Worm (Caenorhabditis elegans) whole organism, L1 larva: ENCODE measurements around the gene rars-1.

ENCODE experiments used
- C04F5.9 ChIP-seq: sonication (generic microtip); optimal IDR thresholded peaks from 2 replicates; lab custom pipeline; 2016; ENCODE audit warnings: missing genetic modification characterization, missing compliant biosample characterization
- C34B4.2 ChIP-seq: sonication (generic microtip); optimal IDR thresholded peaks from 2 replicates; lab custom pipeline; 2017; ENCODE audit warnings: mild to moderate bottlenecking, missing genetic modification characterization, missing compliant biosample characterization
- F16B12.6 ChIP-seq: fragments of 150-350 bp; optimal IDR thresholded peaks from 2 replicates; lab custom pipeline; 2014; ENCODE audit warnings: missing biosample characterization, missing genetic modification characterization
- Y116A8C.19 ChIP-seq: sonication (generic microtip); optimal IDR thresholded peaks from 2 replicates; lab custom pipeline; 2016; ENCODE audit warnings: missing compliant biosample characterization, missing genetic modification characterization, borderline replicate concordance
- ama-1 ChIP-seq: fragments of 150-350 bp; optimal IDR thresholded peaks from 2 replicates; lab custom pipeline; 2014
- blmp-1 ChIP-seq: fragments of 150-350 bp; optimal IDR thresholded peaks from 2 replicates; lab custom pipeline; 2014; ENCODE audit warnings: missing biosample characterization, missing genetic modification characterization
- ceh-63 ChIP-seq: fragments of 200-800 bp; sonication (Bioruptor generic); optimal IDR thresholded peaks from 2 replicates; lab custom pipeline; 2018; ENCODE audit warnings: mild to moderate bottlenecking, missing genetic modification characterization, missing compliant biosample characterization
- ceh-8 ChIP-seq: fragments of 200-800 bp; sonication (Bioruptor generic); optimal IDR thresholded peaks from 2 replicates; lab custom pipeline; 2018; ENCODE audit warnings: mild to moderate bottlenecking, missing genetic modification characterization, moderate library complexity, missing compliant biosample characterization
- dpl-1 ChIP-seq, 3 experiments: fragments of 150-350 bp in 2 of 3; sonication (generic microtip) in 1 of 3; optimal IDR thresholded peaks; 2 replicates each; lab custom pipeline; 2014 to 2017; ENCODE audit warnings: missing biosample characterization in 3 of 3, missing genetic modification characterization in 3 of 3, missing genetic modification reagents in 3 of 3
- efl-1 ChIP-seq, 4 experiments: fragments of 150-350 bp; optimal IDR thresholded peaks in 3 of 4; peaks in 1 of 4; 1 replicate in 1 of 4; 2 replicates in 3 of 4; lab custom pipeline; 2014; ENCODE audit warnings: missing biosample characterization in 2 of 4, missing genetic modification characterization in 2 of 4, missing genetic modification reagents in 2 of 4
- egl-13 ChIP-seq: sonication (generic microtip); optimal IDR thresholded peaks from 2 replicates; lab custom pipeline; 2016; ENCODE audit warnings: missing genotype, missing genetic modification reagents, missing genetic modification characterization, missing compliant biosample characterization
- egl-27 ChIP-seq, 2 experiments: fragments of 150-350 bp in 1 of 2; sonication (generic microtip); optimal IDR thresholded peaks; 3 replicates each; lab custom pipeline; 2017 to 2018; ENCODE audit warnings: missing biosample characterization in 2 of 2, missing genetic modification characterization in 2 of 2, missing genetic modification reagents in 2 of 2
- elt-3 ChIP-seq, 6 experiments: fragments of 150-350 bp in 1 of 6; sonication (generic microtip); optimal IDR thresholded peaks; 2 replicates each; lab custom pipeline; 2017 to 2018; ENCODE audit warnings: missing biosample characterization in 6 of 6, missing genetic modification characterization in 6 of 6, inconsistent platforms in 1 of 6
- ets-5 ChIP-seq: fragments of 200-800 bp; sonication (Bioruptor generic); IDR thresholded peaks from 2 replicates; pipeline ENCODE4 v1.3.6; 2022; ENCODE audit warnings: missing genetic modification characterization, missing compliant biosample characterization
- fkh-10 ChIP-seq: sonication (generic microtip); optimal IDR thresholded peaks from 2 replicates; lab custom pipeline; 2017; ENCODE audit warnings: missing biosample characterization, missing genetic modification reagents, missing genetic modification characterization
- fkh-4 ChIP-seq: sonication (generic microtip); optimal IDR thresholded peaks from 2 replicates; lab custom pipeline; 2016; ENCODE audit warnings: missing compliant biosample characterization, missing genetic modification characterization, borderline replicate concordance
- fkh-8 ChIP-seq: sonication (generic microtip); optimal IDR thresholded peaks from 2 replicates; lab custom pipeline; 2016; ENCODE audit warnings: mild to moderate bottlenecking, missing genetic modification characterization, missing compliant biosample characterization
- fos-1 ChIP-seq: fragments of 150-350 bp; optimal IDR thresholded peaks from 2 replicates; lab custom pipeline; 2014; ENCODE audit warnings: missing biosample characterization, missing genetic modification characterization
- hlh-4 ChIP-seq: sonication (generic microtip); optimal IDR thresholded peaks from 2 replicates; lab custom pipeline; 2016; ENCODE audit warnings: mild to moderate bottlenecking, missing genetic modification characterization, missing compliant biosample characterization
- hpl-2 ChIP-seq: fragments of 150-350 bp; optimal IDR thresholded peaks from 2 replicates; lab custom pipeline; 2014; ENCODE audit warnings: missing biosample characterization, missing genetic modification reagents, missing genetic modification characterization
- isw-1 ChIP-seq: fragments of 200-800 bp; sonication (Bioruptor generic); IDR thresholded peaks from 2 replicates; pipeline ENCODE4 v1.3.6; 2022; ENCODE audit warnings: missing genetic modification characterization, missing compliant biosample characterization
- jun-1 ChIP-seq: fragments of 150-350 bp; optimal IDR thresholded peaks from 2 replicates; lab custom pipeline; 2014; ENCODE audit warnings: missing biosample characterization, missing genetic modification reagents, missing genetic modification characterization
- lin-13 ChIP-seq: fragments of 150-350 bp; optimal IDR thresholded peaks from 2 replicates; lab custom pipeline; 2014; ENCODE audit warnings: missing biosample characterization, missing genetic modification reagents, missing genetic modification characterization
- lin-14 ChIP-seq: fragments of 200-800 bp; sonication (Bioruptor generic); optimal IDR thresholded peaks from 2 replicates; lab custom pipeline; 2018; ENCODE audit warnings: mild to moderate bottlenecking, missing genetic modification characterization, moderate library complexity, missing compliant biosample characterization
- lin-15B ChIP-seq: fragments of 150-350 bp; sonication (generic microtip); optimal IDR thresholded peaks from 3 replicates; lab custom pipeline; 2014; ENCODE audit warnings: missing biosample characterization, missing genetic modification characterization
- lin-35 ChIP-seq, 2 experiments: fragments of 150-350 bp; optimal IDR thresholded peaks; 2 replicates each; lab custom pipeline; 2014; ENCODE audit warnings: missing biosample characterization in 2 of 2, missing genetic modification characterization in 2 of 2, missing genetic modification reagents in 2 of 2
- mab-9 ChIP-seq: fragments of 200-800 bp; sonication (Bioruptor generic); IDR thresholded peaks from 2 replicates; pipeline ENCODE4 v1.3.6; 2022; ENCODE audit warnings: missing genetic modification reagents, missing genetic modification characterization, missing compliant biosample characterization
- mdl-1 ChIP-seq, 2 experiments: fragments of 150-350 bp; optimal IDR thresholded peaks; 2 replicates each; lab custom pipeline; 2014 to 2017; ENCODE audit warnings: missing biosample characterization in 2 of 2, missing genetic modification characterization in 2 of 2, inconsistent platforms in 1 of 2
- mep-1 ChIP-seq: fragments of 150-350 bp; optimal IDR thresholded peaks from 2 replicates; lab custom pipeline; 2014; ENCODE audit warnings: missing biosample characterization, missing genetic modification characterization
- nhr-19 ChIP-seq: fragments of 200-800 bp; sonication (Bioruptor generic); conservative IDR thresholded peaks from 2 replicates; pipeline ENCODE4 v1.3.6; 2022; ENCODE audit warnings: missing genetic modification characterization, missing compliant biosample characterization
- nhr-20 ChIP-seq: sonication (generic microtip); optimal IDR thresholded peaks from 2 replicates; lab custom pipeline; 2016; ENCODE audit warnings: mild to moderate bottlenecking, missing genetic modification characterization, missing compliant biosample characterization
- nhr-28 ChIP-seq: fragments of 150-350 bp; optimal IDR thresholded peaks from 2 replicates; lab custom pipeline; 2014; ENCODE audit warnings: missing biosample characterization, missing genetic modification characterization
- nhr-47 ChIP-seq: sonication (generic microtip); optimal IDR thresholded peaks from 2 replicates; lab custom pipeline; 2016; ENCODE audit warnings: mild to moderate bottlenecking, missing genetic modification characterization, moderate library complexity, missing compliant biosample characterization
- nhr-71 ChIP-seq: sonication (generic microtip); optimal IDR thresholded peaks from 2 replicates; lab custom pipeline; 2016; ENCODE audit warnings: mild to moderate bottlenecking, missing genetic modification characterization, moderate library complexity, missing compliant biosample characterization
- nhr-85 ChIP-seq: sonication (generic microtip); peaks from one replicate; lab custom pipeline; 2016; ENCODE audit warnings: missing genetic modification characterization, inconsistent platforms, missing compliant biosample characterization
- skn-1 ChIP-seq: fragments of 150-350 bp; optimal IDR thresholded peaks from 2 replicates; lab custom pipeline; 2014; ENCODE audit warnings: missing biosample characterization, missing genetic modification characterization
- snpc-4 ChIP-seq: fragments of 150-350 bp; optimal IDR thresholded peaks from 2 replicates; lab custom pipeline; 2014; ENCODE audit warnings: missing biosample characterization, missing genetic modification characterization
- snu-23 ChIP-seq: sonication (generic microtip); optimal IDR thresholded peaks from 2 replicates; lab custom pipeline; 2016; ENCODE audit warnings: missing genetic modification characterization, missing compliant biosample characterization
- tbx-2 ChIP-seq: sonication (generic microtip); optimal IDR thresholded peaks from 2 replicates; lab custom pipeline; 2016; ENCODE audit warnings: missing genetic modification characterization, missing compliant biosample characterization
- unc-130 ChIP-seq: fragments of 150-350 bp; optimal IDR thresholded peaks from 2 replicates; lab custom pipeline; 2017; ENCODE audit warnings: missing biosample characterization, missing genetic modification characterization, inconsistent platforms
- unc-62 ChIP-seq: fragments of 150-350 bp; optimal IDR thresholded peaks from 2 replicates; lab custom pipeline; 2014; ENCODE audit warnings: missing biosample characterization, missing genetic modification reagents, missing genetic modification characterization
- unc-86 ChIP-seq: sonication (generic microtip); optimal IDR thresholded peaks from 2 replicates; lab custom pipeline; 2016; ENCODE audit warnings: missing genetic modification characterization, missing compliant biosample characterization
- vab-15 ChIP-seq: sonication (generic microtip); optimal IDR thresholded peaks from 2 replicates; lab custom pipeline; 2017; ENCODE audit warnings: missing genotype, mild to moderate bottlenecking, missing genetic modification characterization, missing compliant biosample characterization
- zip-4 ChIP-seq: fragments of 200-800 bp; sonication (Bioruptor generic); optimal IDR thresholded peaks from 2 replicates; lab custom pipeline; 2018; ENCODE audit warnings: mild to moderate bottlenecking, missing genetic modification characterization, moderate library complexity, missing compliant biosample characterization
- ztf-11 ChIP-seq, 2 experiments: sonication (generic microtip); optimal IDR thresholded peaks; 2 replicates each; lab custom pipeline; 2016 to 2017; ENCODE audit warnings: missing genetic modification characterization in 2 of 2, missing biosample characterization in 1 of 2, missing compliant biosample characterization in 1 of 2
- ztf-4 ChIP-seq: fragments of 150-350 bp; optimal IDR thresholded peaks from 2 replicates; lab custom pipeline; 2014; ENCODE audit warnings: missing biosample characterization, missing genetic modification characterization

rars-1 gene

DNA sequence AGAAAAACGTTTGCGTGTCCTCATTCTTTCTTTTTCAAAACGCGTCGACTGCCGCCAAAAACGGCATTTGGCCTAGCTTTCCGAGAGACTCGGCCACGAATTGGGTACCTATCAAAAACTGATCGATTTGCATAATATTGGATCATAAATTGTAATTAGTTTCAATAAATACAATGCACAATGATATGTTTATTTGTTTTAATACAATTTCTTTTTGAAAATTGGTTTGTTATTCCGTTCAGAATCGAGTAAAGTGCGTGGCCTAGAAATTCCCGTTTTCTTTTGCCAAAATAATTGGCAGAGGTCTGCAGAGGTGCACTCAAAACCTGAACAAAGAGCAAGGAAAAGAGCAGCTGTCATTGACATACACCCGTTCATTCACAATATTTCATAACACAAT is 11.6 kb downstream of the rars-1 start, which contains the start of gene F26F4.8 (continued):
- TF ChIP-seq nhr-47 (tag; lab: Kevin White, UChicago) (peak; percentile 66), tbx-2 (peak; percentile 70), mep-1 (tag; lab: Kevin White, UChicago) (peak; percentile 39)
- TF ChIP-seq, all 84 proteins: peak for 33

DNA sequence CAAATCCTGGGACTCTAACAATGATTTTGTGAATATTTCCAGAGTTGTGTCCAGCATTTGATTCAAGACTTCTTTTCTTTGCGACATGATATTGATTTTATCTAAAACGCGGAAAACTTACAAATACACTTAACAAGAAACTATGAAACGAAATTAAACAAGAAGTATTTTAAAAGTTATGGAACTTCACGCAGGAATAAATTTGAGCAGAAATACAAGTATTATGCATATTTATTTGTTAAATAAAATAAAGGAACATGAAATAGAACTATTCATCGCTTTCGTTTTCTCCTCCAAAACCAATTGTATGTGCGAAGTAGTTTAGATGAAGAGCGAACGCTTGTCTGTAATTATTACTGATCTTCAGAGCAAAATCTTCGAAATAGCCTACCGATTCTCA is 13.2 kb downstream of the rars-1 start, which contains the start of gene kbp-2:
Gene kbp-2 (minus strand): TSS at position 101 of the 400 bp plus-strand sequence.
- TF ChIP-seq snu-23 (no peak), ceh-8 (GFP tag; lab: Kevin White, UChicago) (no peak), unc-86 (no peak), nhr-85 (tag; lab: Kevin White, UChicago) (no peak), hlh-4 (tag; lab: Kevin White, UChicago) (no peak), blmp-1 (tag; lab: Kevin White, UChicago) (no peak), ama-1 (no peak), C34B4.2 (tag; lab: Kevin White, UChicago) (no peak), nhr-71 (tag; lab: Kevin White, UChicago) (no peak), jun-1 (tag; lab: Kevin White, UChicago) (no peak), nhr-20 (tag; lab: Kevin White, UChicago) (no peak), dpl-1 (GFP tag; optimal IDR thresholded peaks at IDR 0.05; lab: Kevin White, UChicago) (no peak), zip-4 (GFP tag; lab: Kevin White, UChicago) (no peak), unc-62 (GFP tag; lab: Kevin White, UChicago) (no peak), snpc-4 (no peak), F16B12.6 (tag; lab: Kevin White, UChicago) (no peak), lin-13 (GFP tag; lab: Kevin White, UChicago) (no peak)

ce11 chrIII:4900260-4900659 is 16.7 kb downstream of the rars-1 start, which contains the start of gene tag-340:
Gene tag-340 (plus strand): TSS chrIII:4900508.
- TF ChIP-seq efl-1 (optimal IDR thresholded peaks at IDR 0.05; lab: Kevin White, UChicago): no peak
- TF ChIP-seq efl-1 (GFP tag; optimal IDR thresholded peaks at IDR 0.05 in 1 of 2; lab: Kevin White, UChicago): peak in 1 of 2 experiments; percentile 20
- no peak for TF ChIP-seq nhr-20 (tag; lab: Kevin White, UChicago)
- TF ChIP-seq vab-15 (tag; lab: Kevin White, UChicago): no peak
- no peak for TF ChIP-seq egl-27 (tag; optimal IDR thresholded peaks at IDR 0.05; lab: Kevin White, UChicago)
- TF ChIP-seq C04F5.9 (tag; lab: Kevin White, UChicago): no peak

DNA sequence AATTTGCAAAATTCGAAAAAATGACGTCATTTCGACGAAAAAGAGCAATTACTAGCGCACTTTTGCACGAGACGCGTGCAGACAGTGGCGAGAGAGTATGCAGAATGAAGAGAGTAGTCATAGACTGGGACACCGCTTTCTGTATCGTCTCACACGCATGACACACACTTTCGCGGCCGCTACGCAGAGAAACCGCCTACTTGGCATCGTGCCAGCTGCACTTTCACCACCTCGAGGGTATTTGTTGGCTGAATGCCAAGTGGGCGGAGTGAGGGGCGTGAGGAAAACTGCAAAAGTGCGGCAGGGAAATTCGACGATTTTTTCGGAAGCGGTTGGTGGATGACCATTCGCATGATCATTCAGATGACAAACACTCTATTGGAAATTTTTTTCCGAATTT is 17.2 kb downstream of the rars-1 start:
- TF ChIP-seq lin-14 (GFP tag; lab: Kevin White, UChicago) (peak; percentile 100), egl-27 (tag; optimal IDR thresholded peaks at IDR 0.05; lab: Kevin White, UChicago) (peak; percentile 83 to 96), zip-4 (GFP tag; lab: Kevin White, UChicago) (peak; percentile 96), nhr-28 (tag; lab: Kevin White, UChicago) (no peak), ztf-4 (tag; lab: Kevin White, UChicago) (peak; percentile 99), lin-13 (GFP tag; lab: Kevin White, UChicago) (peak; percentile 100), lin-35 (GFP tag; optimal IDR thresholded peaks at IDR 0.05; lab: Kevin White, UChicago) (peak; percentile 94 to 95), fos-1 (peak; percentile 97), fkh-4 (tag; lab: Kevin White, UChicago) (peak; percentile 93), ceh-63 (GFP tag; lab: Kevin White, UChicago) (peak; percentile 92), isw-1 (GFP tag; lab: Robert Waterston, UW) (peak; percentile 98), Y116A8C.19 (tag; lab: Kevin White, UChicago) (peak; percentile 10), elt-3 (tag; optimal IDR thresholded peaks at IDR 0.05; lab: Kevin White, UChicago) (peak in 5 of 6 experiments; percentile 68 to 98 (median 97)), ama-1 (no peak), mdl-1 (tag; optimal IDR thresholded peaks at IDR 0.05; lab: Kevin White, UChicago) (peak; percentile 45 to 99), skn-1 (tag; lab: Kevin White, UChicago) (peak; percentile 95), mab-9 (GFP tag; lab: Robert Waterston, UW) (peak; percentile 98), egl-13 (tag; lab: Kevin White, UChicago) (peak; percentile 100), hlh-4 (tag; lab: Kevin White, UChicago) (peak; percentile 83), lin-15B (tag; lab: Kevin White, UChicago) (peak; percentile 94), nhr-19 (GFP tag; lab: Robert Waterston, UW) (peak; percentile 100), fkh-8 (peak; percentile 100), hpl-2 (peak; percentile 95), fkh-10 (GFP tag; lab: Kevin White, UChicago) (peak; percentile 99), ets-5 (GFP tag; lab: Robert Waterston, UW) (no peak), snu-23 (peak; percentile 100), ztf-11 (tag; optimal IDR thresholded peaks at IDR 0.05; lab: Kevin White, UChicago) (peak in 1 of 2 experiments; percentile 99), nhr-20 (tag; lab: Kevin White, UChicago) (peak; percentile 100), unc-130 (tag; lab: Kevin White, UChicago) (peak; percentile 97)
